Worm (Caenorhabditis elegans) whole organism, L1 larva: ENCODE measurements around the gene sid-2.

Experiments used
- ama-1 ChIP-seq: fragments of 150-350 bp; optimal IDR thresholded peaks from 2 replicates; lab custom pipeline; 2014
- lir-3 ChIP-seq: sonication (generic microtip); optimal IDR thresholded peaks from 2 replicates; lab custom pipeline; 2016; ENCODE audit warnings: mild to moderate bottlenecking, missing genetic modification characterization, moderate library complexity, missing compliant biosample characterization; ENCODE audit not compliant: poor library complexity
- lsy-2 ChIP-seq, 2 experiments: fragments of 150-350 bp; optimal IDR thresholded peaks; 2 replicates each; lab custom pipeline; 2014; ENCODE audit warnings: missing biosample characterization in 2 of 2, missing genetic modification characterization in 2 of 2
- mdl-1 ChIP-seq, 2 experiments: fragments of 150-350 bp; optimal IDR thresholded peaks; 2 replicates each; lab custom pipeline; 2014 to 2017; ENCODE audit warnings: missing biosample characterization in 2 of 2, missing genetic modification characterization in 2 of 2, inconsistent platforms in 1 of 2
- nhr-76 ChIP-seq: sonication (generic microtip); optimal IDR thresholded peaks from 2 replicates; lab custom pipeline; 2017; ENCODE audit warnings: missing biosample characterization, missing genetic modification characterization
- skn-1 ChIP-seq: fragments of 150-350 bp; optimal IDR thresholded peaks from 2 replicates; lab custom pipeline; 2014; ENCODE audit warnings: missing biosample characterization, missing genetic modification characterization
- snpc-4 ChIP-seq: fragments of 150-350 bp; optimal IDR thresholded peaks from 2 replicates; lab custom pipeline; 2014; ENCODE audit warnings: missing biosample characterization, missing genetic modification characterization
- xbp-1 ChIP-seq: sonication (generic microtip); optimal IDR thresholded peaks from 2 replicates; lab custom pipeline; 2016; ENCODE audit warnings: missing genetic modification characterization, missing compliant biosample characterization
- ztf-11 ChIP-seq, 2 experiments: sonication (generic microtip); optimal IDR thresholded peaks; 2 replicates each; lab custom pipeline; 2016 to 2017; ENCODE audit warnings: missing genetic modification characterization in 2 of 2, missing biosample characterization in 1 of 2, missing compliant biosample characterization in 1 of 2

- TF ChIP-seq nhr-76 (tag; lab: Kevin White, UChicago) (no peak), lsy-2 (tag; optimal IDR thresholded peaks at IDR 0.05; lab: Kevin White, UChicago) (no peak), lir-3 (tag; lab: Kevin White, UChicago) (no peak), xbp-1 (no peak), mdl-1 (tag; optimal IDR thresholded peaks at IDR 0.05; lab: Kevin White, UChicago) (no peak), snpc-4 (tag; lab: Kevin White, UChicago) (no peak), skn-1 (tag; lab: Kevin White, UChicago) (no peak), ama-1 (lab: Kevin White, UChicago) (no peak), ztf-11 (tag; optimal IDR thresholded peaks at IDR 0.05; lab: Kevin White, UChicago) (no peak)
Measured at ce11 chrIII:13693187-13693586, 13.9 kb downstream of the sid-2 start.
